Worm (Caenorhabditis elegans): ENCODE measurements around the gene tsp-6.

The tsp-6 gene

DNA sequence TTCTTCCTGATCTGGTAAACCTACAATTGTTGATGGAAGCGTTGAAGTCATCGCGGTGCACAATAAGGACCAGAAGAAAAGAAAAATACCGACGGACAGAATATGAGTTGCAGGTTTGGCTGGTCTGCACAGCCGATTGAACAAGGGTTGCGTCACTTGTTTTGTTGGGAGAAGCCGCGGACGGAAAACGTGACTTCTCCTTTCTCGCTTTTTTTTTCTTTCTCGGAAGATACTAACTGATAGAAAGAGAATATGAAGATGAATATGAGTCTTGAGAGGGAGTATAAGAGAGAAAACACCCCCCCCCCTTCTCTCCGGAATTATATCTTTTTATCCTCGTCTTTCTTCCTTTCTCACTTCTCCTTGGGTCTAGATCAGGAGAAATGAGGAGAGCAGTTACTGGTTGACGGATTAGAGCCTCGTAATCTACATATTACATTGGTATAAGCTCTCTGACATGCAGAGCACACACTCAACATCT lies 7.5 kb downstream of the tsp-6 start, which contains the start of gene ssr-2:
TSS of gene ssr-2 (minus strand) at position 51 of the 481 bp plus-strand sequence.
- TF ChIP-seq W03F9.2 (tag; optimal IDR thresholded peaks at IDR 0.05): no peak
- no peak for TF ChIP-seq dao-5 (tag; optimal IDR thresholded peaks at IDR 0.05)
- no peak for TF ChIP-seq him-1 (tag; optimal IDR thresholded peaks at IDR 0.05)

ce11 chrX:2836770-2837169 lies 16.5 kb downstream of the tsp-6 start:
- TF ChIP-seq W03F9.2 (tag; optimal IDR thresholded peaks at IDR 0.05) (no peak), dao-5 (tag; optimal IDR thresholded peaks at IDR 0.05) (no peak)

- TF ChIP-seq dao-5 (tag; optimal IDR thresholded peaks at IDR 0.05): no peak
- TF ChIP-seq him-1 (tag; optimal IDR thresholded peaks at IDR 0.05): no peak
- no peak for TF ChIP-seq W03F9.2 (tag; optimal IDR thresholded peaks at IDR 0.05)
Measured at ce11 chrX:2837477-2837876, 17.2 kb downstream of the tsp-6 start.

DNA sequence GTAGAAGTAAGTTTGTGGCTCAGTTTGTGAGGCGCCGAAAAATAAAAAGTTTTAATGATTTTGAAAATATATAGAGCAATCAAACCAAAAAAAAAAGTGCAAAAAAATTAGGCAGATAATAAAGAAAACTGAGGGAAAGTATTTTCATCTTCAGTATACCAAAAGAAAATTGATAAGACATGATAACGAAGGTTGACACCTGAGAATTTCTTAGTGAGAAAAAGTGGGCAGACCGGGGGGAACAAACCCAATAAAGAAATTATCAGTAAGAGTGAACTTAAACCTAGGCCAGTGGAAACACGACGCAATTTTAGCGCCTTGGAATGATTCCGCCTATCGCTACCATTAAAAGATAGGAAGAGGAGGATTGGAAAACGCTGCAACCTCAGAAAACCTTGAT lies 18.4 kb downstream of the tsp-6 start:
- no peak for TF ChIP-seq dao-5 (tag; optimal IDR thresholded peaks at IDR 0.05)
- TF ChIP-seq him-1 (tag; optimal IDR thresholded peaks at IDR 0.05): no peak
- TF ChIP-seq W03F9.2 (tag; optimal IDR thresholded peaks at IDR 0.05): no peak

DNA sequence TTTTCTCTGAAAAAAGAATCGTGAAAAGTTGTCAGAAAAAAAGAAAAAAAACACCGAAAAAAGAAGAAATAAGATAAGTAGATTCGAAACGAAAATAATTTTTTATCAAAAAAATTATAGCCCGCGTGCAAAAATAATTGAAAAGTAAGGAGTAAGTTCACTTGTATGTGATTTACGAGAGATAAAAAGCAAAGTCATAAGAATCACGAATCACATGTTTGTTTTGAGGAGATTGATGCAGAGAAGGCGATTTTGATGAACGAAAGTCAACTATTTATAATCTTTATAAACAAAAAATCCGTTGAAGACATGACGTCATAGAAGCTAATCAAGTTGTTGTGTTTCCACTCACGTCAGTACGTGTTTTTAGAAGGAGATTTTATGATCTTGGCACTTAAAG lies 20.0 kb downstream of the tsp-6 start, which contains the start of gene Y71H10B.1:
TSS of gene Y71H10B.1 (minus strand) at position 6 of the 400 bp plus-strand sequence.
- no peak for TF ChIP-seq W03F9.2 (tag; optimal IDR thresholded peaks at IDR 0.05)
- TF ChIP-seq him-1 (tag; optimal IDR thresholded peaks at IDR 0.05): no peak
- TF ChIP-seq dao-5 (tag; optimal IDR thresholded peaks at IDR 0.05): no peak

DNA sequence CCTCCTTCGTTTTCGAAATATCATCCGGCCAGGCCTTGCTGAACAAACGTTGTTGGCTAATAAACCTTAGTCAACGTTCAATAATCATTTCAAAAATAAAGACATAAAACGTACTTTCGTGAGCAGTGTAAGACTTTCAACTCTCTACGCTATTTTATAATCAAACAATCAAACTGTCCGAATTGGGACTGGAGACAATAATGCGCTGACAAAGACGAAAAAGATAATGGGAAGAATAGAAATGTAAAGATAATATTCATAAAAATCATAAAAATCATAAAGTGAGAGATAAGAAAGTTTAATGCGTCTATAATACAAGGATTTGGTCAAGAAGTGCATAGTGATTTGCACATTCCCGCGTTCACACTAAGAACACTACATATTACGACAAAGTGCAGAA lies 21.5 kb downstream of the tsp-6 start:
- TF ChIP-seq W03F9.2 (tag; optimal IDR thresholded peaks at IDR 0.05) (no peak), dao-5 (tag; optimal IDR thresholded peaks at IDR 0.05) (no peak)

ce11 chrX:2843508-2843907 lies 23.3 kb downstream of the tsp-6 start:
- TF ChIP-seq him-1 (tag; optimal IDR thresholded peaks at IDR 0.05) (no peak), dao-5 (tag; optimal IDR thresholded peaks at IDR 0.05) (no peak)

ce11 chrX:2852388-2852908 lies 32.2 kb downstream of the tsp-6 start, which contains the start of gene kin-29:
Gene kin-29 (minus strand): TSS chrX:2852438.
- TF ChIP-seq him-1 (tag; optimal IDR thresholded peaks at IDR 0.05): peak; percentile 79
- TF ChIP-seq W03F9.2 (tag; optimal IDR thresholded peaks at IDR 0.05): peak; percentile 51
- peak; percentile 47 for TF ChIP-seq dao-5 (tag; optimal IDR thresholded peaks at IDR 0.05)

ce11 chrX:2853963-2854362 lies 33.7 kb downstream of the tsp-6 start:
- TF ChIP-seq dao-5 (tag; optimal IDR thresholded peaks at IDR 0.05): no peak
- no peak for TF ChIP-seq him-1 (tag; optimal IDR thresholded peaks at IDR 0.05)
- no peak for TF ChIP-seq W03F9.2 (tag; optimal IDR thresholded peaks at IDR 0.05)

DNA sequence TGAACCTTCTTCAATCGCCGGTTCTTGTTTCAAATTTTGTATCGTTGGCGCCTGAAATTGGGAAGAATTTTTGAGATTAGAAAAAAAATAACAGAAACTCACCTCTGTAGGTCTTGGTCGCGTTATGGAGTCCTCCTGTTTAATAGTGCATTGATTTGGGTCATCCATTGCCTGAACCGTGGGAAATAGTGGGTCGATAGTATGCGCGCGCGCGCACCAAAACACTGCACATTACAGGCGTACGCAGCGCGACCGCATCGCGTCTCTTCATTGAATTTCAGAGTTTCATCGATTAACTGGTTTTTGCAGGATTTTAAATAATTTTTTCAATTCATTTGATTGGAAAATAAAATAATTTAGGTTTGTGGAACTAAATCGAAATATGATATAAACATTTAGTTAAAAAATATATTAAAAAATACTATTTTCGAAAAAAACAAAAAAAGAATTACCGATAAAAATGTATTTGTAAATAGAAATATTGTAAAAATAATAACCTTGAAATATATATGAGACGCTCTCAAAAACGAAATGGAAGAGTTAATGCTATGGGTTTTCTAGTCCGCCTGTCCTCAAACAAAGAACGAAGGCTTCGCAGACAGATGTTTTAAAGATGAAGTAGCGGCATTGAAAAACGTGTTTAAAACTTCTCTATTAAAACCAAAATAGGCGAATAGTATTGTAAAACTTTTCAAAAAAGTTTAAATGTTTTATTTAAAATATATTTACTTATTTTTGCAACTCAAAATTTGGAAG lies 37.0 kb downstream of the tsp-6 start, which contains the start of gene tra-4:
TSS of gene tra-4 (minus strand) at position 534 of the 756 bp plus-strand sequence.
- TF ChIP-seq W03F9.2 (tag; optimal IDR thresholded peaks at IDR 0.05): peak; percentile 60
- TF ChIP-seq him-1 (tag; optimal IDR thresholded peaks at IDR 0.05): no peak

DNA sequence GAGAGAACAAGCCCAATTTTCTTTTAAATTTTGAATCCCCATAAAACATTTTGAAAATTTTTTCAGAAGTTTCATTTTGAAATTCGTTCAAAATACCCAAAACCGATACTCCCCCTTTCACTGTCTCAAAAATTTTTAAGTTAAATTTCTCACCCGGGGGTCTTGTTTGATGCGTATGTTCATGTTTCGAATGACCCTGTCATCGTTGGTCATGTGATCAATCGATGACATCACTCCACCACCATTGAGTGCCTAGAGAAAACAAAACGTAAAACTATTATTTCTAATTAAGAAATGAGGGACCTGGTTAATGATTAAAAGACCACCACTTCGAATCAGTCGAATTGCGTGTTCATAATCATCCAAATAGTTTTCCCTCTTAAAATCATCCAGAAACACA lies 38.1 kb downstream of the tsp-6 start:
- TF ChIP-seq W03F9.2 (tag; optimal IDR thresholded peaks at IDR 0.05) (no peak), him-1 (tag; optimal IDR thresholded peaks at IDR 0.05) (no peak), dao-5 (tag; optimal IDR thresholded peaks at IDR 0.05) (no peak)

ce11 chrX:2862372-2862771 lies 42.1 kb downstream of the tsp-6 start, which contains the start of gene comt-1:
Gene comt-1 (minus strand): TSS chrX:2862472.
- no peak for TF ChIP-seq dao-5 (tag; optimal IDR thresholded peaks at IDR 0.05)
- TF ChIP-seq W03F9.2 (tag; optimal IDR thresholded peaks at IDR 0.05): no peak
- no peak for TF ChIP-seq him-1 (tag; optimal IDR thresholded peaks at IDR 0.05)

DNA sequence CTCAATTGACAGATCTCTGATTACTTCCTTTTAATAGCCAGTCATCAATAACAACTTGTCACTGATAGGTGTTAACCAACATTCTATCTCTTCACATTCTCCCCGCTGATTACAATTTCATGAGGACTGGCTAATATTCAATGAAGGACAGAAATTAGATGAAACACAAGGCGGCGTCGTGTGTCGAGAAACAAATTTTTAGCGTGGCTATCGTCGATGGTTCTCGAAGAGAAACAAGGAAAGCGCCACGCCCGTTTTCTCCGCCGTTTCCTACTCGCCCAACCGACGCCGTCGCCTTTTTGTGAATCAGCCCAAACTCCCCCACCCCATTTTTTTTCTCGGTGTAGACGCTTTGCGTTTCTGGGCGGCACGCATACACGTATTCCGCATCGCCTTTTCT lies 43.7 kb downstream of the tsp-6 start, which contains the start of gene F53B3.6:
TSS of gene F53B3.6 (plus strand) at position 284 of the 400 bp plus-strand sequence.
- TF ChIP-seq him-1 (tag; optimal IDR thresholded peaks at IDR 0.05): no peak
- TF ChIP-seq W03F9.2 (tag; optimal IDR thresholded peaks at IDR 0.05): no peak
- no peak for TF ChIP-seq dao-5 (tag; optimal IDR thresholded peaks at IDR 0.05)

ce11 chrX:2865591-2866217 lies 45.5 kb downstream of the tsp-6 start:
- TF ChIP-seq him-1 (tag; optimal IDR thresholded peaks at IDR 0.05) (no peak), W03F9.2 (tag; optimal IDR thresholded peaks at IDR 0.05) (no peak), dao-5 (tag; optimal IDR thresholded peaks at IDR 0.05) (no peak)

All from whole organism, L4/young adult.